Worm (Caenorhabditis elegans): ENCODE data around the gene Y32B12B.8.

DNA sequence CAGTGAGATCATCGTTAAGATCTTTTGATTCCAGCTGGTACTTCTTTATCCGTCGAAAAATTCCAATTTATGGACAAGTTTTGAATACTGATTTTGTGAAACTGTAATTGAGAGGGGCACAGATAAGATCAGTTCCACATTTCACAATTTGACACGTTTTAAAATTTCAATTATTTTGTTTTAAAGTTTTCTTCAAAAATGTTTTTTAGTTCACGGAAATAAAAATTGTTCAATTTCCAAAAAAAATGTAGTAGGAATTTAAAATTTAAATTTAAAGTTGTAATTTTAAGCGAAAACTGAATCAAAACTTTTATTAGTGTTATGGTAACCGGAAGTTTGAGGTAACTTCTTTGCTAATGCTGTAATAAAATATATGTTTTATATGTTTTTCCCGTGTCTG is 17.7 kb upstream of the Y32B12B.8 start, which contains the start of gene F36D3.4:
- TF ChIP-seq ceh-36 (tag; optimal IDR thresholded peaks at IDR 0.05) (no peak), ceh-13 (GFP tag; optimal IDR thresholded peaks at IDR 0.05) (no peak), tbx-11 (GFP tag; IDR thresholded peaks at IDR 0.05) (no peak), tbx-37 (GFP tag; conservative IDR thresholded peaks at IDR 0.05) (no peak), flt-1 (GFP tag; IDR thresholded peaks at IDR 0.05) (no peak), F13C5.2 (tag; optimal IDR thresholded peaks at IDR 0.05) (no peak), hnd-1 (tag; optimal IDR thresholded peaks at IDR 0.05) (no peak)

Measured in whole organism, early embryonic.